Worm (Caenorhabditis elegans): Measurements from ENCODE around the gene C45G9.8.
A peak's percentile ranks its signal among the peaks of the same experiment; 100 is the strongest.

C45G9.8 gene

ce11 chrIII:5018116-5018689 is 35.2 kb downstream of the C45G9.8 start, which contains the start of gene wip-1:
TSS of gene wip-1 (plus strand) at chrIII:5018639.
- TF ChIP-seq hmbx-1 (tag; optimal IDR thresholded peaks at IDR 0.05) = no peak
- 0 out of 2 replicates have a peak, but pooled peaks have one; percentile 35 for TF ChIP-seq sea-1 (GFP tag; conservative IDR thresholded peaks at IDR 0.05)
- TF ChIP-seq flt-1 (GFP tag; IDR thresholded peaks at IDR 0.05) = peak; percentile 75
- peak; percentile 93 for TF ChIP-seq F13C5.2 (tag; optimal IDR thresholded peaks at IDR 0.05)
- TF ChIP-seq tbx-11 (GFP tag; IDR thresholded peaks at IDR 0.05) = peak; percentile 67
- TF ChIP-seq ama-1 (optimal IDR thresholded peaks at IDR 0.05) = no peak
- peak; percentile 44 for TF ChIP-seq ets-7 (tag; optimal IDR thresholded peaks at IDR 0.05)
- peak; percentile 77 for TF ChIP-seq pes-1 (GFP tag; IDR thresholded peaks at IDR 0.05)
- TF ChIP-seq scrt-1 (GFP tag; IDR thresholded peaks at IDR 0.05) = peak; percentile 65
- TF ChIP-seq hmg-4 (GFP tag; optimal IDR thresholded peaks at IDR 0.05) = peak; percentile 95
- TF ChIP-seq tbx-37 (GFP tag; conservative IDR thresholded peaks at IDR 0.05) = peak; percentile 67; the same call in 1 of the 2 replicates
- peak; percentile 56 for TF ChIP-seq aly-1 (tag; optimal IDR thresholded peaks at IDR 0.05)
- no peak for TF ChIP-seq ceh-36 (tag; optimal IDR thresholded peaks at IDR 0.05)
- TF ChIP-seq ceh-13 (GFP tag; optimal IDR thresholded peaks at IDR 0.05) = peak; percentile 22
- no peak for TF ChIP-seq hnd-1 (tag; optimal IDR thresholded peaks at IDR 0.05)
- TF ChIP-seq B0310.2 (tag; optimal IDR thresholded peaks at IDR 0.05) = no peak
- peak; percentile 65 for TF ChIP-seq tra-4 (tag; optimal IDR thresholded peaks at IDR 0.05)

ce11 chrIII:5017550-5017949 is 35.9 kb downstream of the C45G9.8 start, which contains the start of gene larp-1:
TSS of gene larp-1 (minus strand) at chrIII:5017650.
- no peak for TF ChIP-seq aly-1 (tag; optimal IDR thresholded peaks at IDR 0.05)

ce11 chrIII:5013915-5014346 is 39.5 kb downstream of the C45G9.8 start:
- TF ChIP-seq ceh-13 (GFP tag; optimal IDR thresholded peaks at IDR 0.05) (no peak), ets-7 (tag; optimal IDR thresholded peaks at IDR 0.05) (no peak), hmg-4 (GFP tag; optimal IDR thresholded peaks at IDR 0.05) (peak; percentile 88), pes-1 (GFP tag; IDR thresholded peaks at IDR 0.05) (peak; percentile 48; the same call in 1 of the 2 replicates), tbx-11 (GFP tag; IDR thresholded peaks at IDR 0.05) (0 out of 2 replicates have a peak, but pooled peaks have one; percentile 3), ama-1 (optimal IDR thresholded peaks at IDR 0.05) (no peak), aly-1 (tag; optimal IDR thresholded peaks at IDR 0.05) (peak; percentile 64), flt-1 (GFP tag; IDR thresholded peaks at IDR 0.05) (no peak), tbx-37 (GFP tag; conservative IDR thresholded peaks at IDR 0.05) (no peak), sea-1 (GFP tag; conservative IDR thresholded peaks at IDR 0.05) (0 out of 2 replicates have a peak, but pooled peaks have one; percentile 39), scrt-1 (GFP tag; IDR thresholded peaks at IDR 0.05) (peak; percentile 14; the same call in 1 of the 2 replicates), tra-4 (tag; optimal IDR thresholded peaks at IDR 0.05) (no peak), ceh-36 (tag; optimal IDR thresholded peaks at IDR 0.05) (no peak), hnd-1 (tag; optimal IDR thresholded peaks at IDR 0.05) (no peak), B0310.2 (tag; optimal IDR thresholded peaks at IDR 0.05) (no peak), hmbx-1 (tag; optimal IDR thresholded peaks at IDR 0.05) (no peak), F13C5.2 (tag; optimal IDR thresholded peaks at IDR 0.05) (peak; percentile 74)

- TF ChIP-seq tbx-11 (GFP tag; IDR thresholded peaks at IDR 0.05) (no peak), ceh-13 (GFP tag; optimal IDR thresholded peaks at IDR 0.05) (no peak), aly-1 (tag; optimal IDR thresholded peaks at IDR 0.05) (no peak), ceh-36 (tag; optimal IDR thresholded peaks at IDR 0.05) (no peak), ama-1 (optimal IDR thresholded peaks at IDR 0.05) (no peak), pes-1 (GFP tag; IDR thresholded peaks at IDR 0.05) (no peak), hmg-4 (GFP tag; optimal IDR thresholded peaks at IDR 0.05) (no peak), sea-1 (GFP tag; conservative IDR thresholded peaks at IDR 0.05) (no peak), B0310.2 (tag; optimal IDR thresholded peaks at IDR 0.05) (no peak), scrt-1 (GFP tag; IDR thresholded peaks at IDR 0.05) (no peak), tbx-37 (GFP tag; conservative IDR thresholded peaks at IDR 0.05) (no peak), hmbx-1 (tag; optimal IDR thresholded peaks at IDR 0.05) (no peak), hnd-1 (tag; optimal IDR thresholded peaks at IDR 0.05) (no peak), tra-4 (tag; optimal IDR thresholded peaks at IDR 0.05) (no peak), ets-7 (tag; optimal IDR thresholded peaks at IDR 0.05) (no peak), F13C5.2 (tag; optimal IDR thresholded peaks at IDR 0.05) (no peak)
These were observed 41.0 kb downstream of the C45G9.8 start for ce11 chrIII:5012460-5012859.

- TF ChIP-seq tra-4 (tag; optimal IDR thresholded peaks at IDR 0.05) = no peak
- TF ChIP-seq B0310.2 (tag; optimal IDR thresholded peaks at IDR 0.05) = no peak
- no peak for TF ChIP-seq ets-7 (tag; optimal IDR thresholded peaks at IDR 0.05)
- no peak for TF ChIP-seq tbx-11 (GFP tag; IDR thresholded peaks at IDR 0.05)
- no peak for TF ChIP-seq F13C5.2 (tag; optimal IDR thresholded peaks at IDR 0.05)
- no peak for TF ChIP-seq hnd-1 (tag; optimal IDR thresholded peaks at IDR 0.05)
- no peak for TF ChIP-seq hmbx-1 (tag; optimal IDR thresholded peaks at IDR 0.05)
- TF ChIP-seq hmg-4 (GFP tag; optimal IDR thresholded peaks at IDR 0.05) = no peak
These were observed 42.7 kb downstream of the C45G9.8 start for ce11 chrIII:5010723-5011122.

ce11 chrIII:5008730-5009129 is 44.7 kb downstream of the C45G9.8 start, which contains the start of gene R144.11:
TSS of gene R144.11 (minus strand) at chrIII:5008830.
- TF ChIP-seq flt-1 (GFP tag; IDR thresholded peaks at IDR 0.05) = no peak

- TF ChIP-seq hnd-1 (tag; optimal IDR thresholded peaks at IDR 0.05) (no peak), sea-1 (GFP tag; conservative IDR thresholded peaks at IDR 0.05) (no peak), F13C5.2 (tag; optimal IDR thresholded peaks at IDR 0.05) (no peak), flt-1 (GFP tag; IDR thresholded peaks at IDR 0.05) (no peak), tbx-11 (GFP tag; IDR thresholded peaks at IDR 0.05) (no peak), tra-4 (tag; optimal IDR thresholded peaks at IDR 0.05) (no peak), hmbx-1 (tag; optimal IDR thresholded peaks at IDR 0.05) (no peak), scrt-1 (GFP tag; IDR thresholded peaks at IDR 0.05) (no peak), ama-1 (optimal IDR thresholded peaks at IDR 0.05) (no peak), tbx-37 (GFP tag; conservative IDR thresholded peaks at IDR 0.05) (no peak), aly-1 (tag; optimal IDR thresholded peaks at IDR 0.05) (no peak), hmg-4 (GFP tag; optimal IDR thresholded peaks at IDR 0.05) (no peak)
These were observed 46.6 kb downstream of the C45G9.8 start, which contains the start of gene R144.12 for ce11 chrIII:5006881-5007280. TSS of gene R144.12 (minus strand) at chrIII:5006981.

All from whole organism, early embryonic.